Worm (Caenorhabditis elegans) whole organism, mixed stage, embryonic: ENCODE data around the gene tbx-34.

Source experiments
- nhr-76 ChIP-seq: sonication (generic microtip); optimal IDR thresholded peaks from 2 replicates; lab custom pipeline; 2017; ENCODE audit warnings: missing biosample characterization, missing genetic modification characterization
- unc-39 ChIP-seq: fragments of 150-350 bp; optimal IDR thresholded peaks from 2 replicates; lab custom pipeline; 2014; ENCODE audit warnings: missing biosample characterization, missing genetic modification characterization
- unc-62 ChIP-seq: fragments of 150-350 bp; optimal IDR thresholded peaks from 2 replicates; lab custom pipeline; 2014; ENCODE audit warnings: missing biosample characterization, missing genetic modification reagents, missing genetic modification characterization

- no peak for TF ChIP-seq unc-62 (GFP tag; lab: Kevin White, UChicago)
- TF ChIP-seq unc-39 (tag; lab: Kevin White, UChicago): no peak
- no peak for TF ChIP-seq nhr-76
Observed at ce11 chrIII:11208371-11208770, 9.7 kb downstream of the tbx-34 start.
